Worm (Caenorhabditis elegans) whole organism, L3 larva: ENCODE results near the gene srj-45.

Experiments
- R02D3.7 ChIP-seq: fragments of 150-350 bp; optimal IDR thresholded peaks from 2 replicates; lab custom pipeline; 2014; ENCODE audit warnings: missing biosample characterization, missing genetic modification characterization
- ama-1 ChIP-seq: fragments of 150-350 bp; optimal IDR thresholded peaks from 2 replicates; lab custom pipeline; 2018
- ceh-82 ChIP-seq: fragments of 150-350 bp; optimal IDR thresholded peaks from 2 replicates; lab custom pipeline; 2014; ENCODE audit warnings: missing biosample characterization, missing genetic modification characterization
- ceh-9 ChIP-seq: sonication (generic microtip); optimal IDR thresholded peaks from 2 replicates; lab custom pipeline; 2018; ENCODE audit warnings: missing biosample characterization, missing genetic modification characterization
- daf-12 ChIP-seq: fragments of 150-350 bp; optimal IDR thresholded peaks from 2 replicates; lab custom pipeline; 2014; ENCODE audit warnings: missing biosample characterization, missing genetic modification reagents, missing genetic modification characterization
- egl-27 ChIP-seq: sonication (generic microtip); optimal IDR thresholded peaks from 4 replicates; lab custom pipeline; 2017; ENCODE audit warnings: missing biosample characterization, missing genetic modification reagents, missing genetic modification characterization
- elt-2 ChIP-seq: sonication (generic microtip); optimal IDR thresholded peaks from 2 replicates; lab custom pipeline; 2016; ENCODE audit warnings: missing genetic modification reagents, mild to moderate bottlenecking, missing genetic modification characterization, missing compliant biosample characterization
- elt-3 ChIP-seq, 3 experiments: fragments of 150-350 bp in 1 of 3; sonication (generic microtip) in 2 of 3; optimal IDR thresholded peaks; 2 replicates in 2 of 3; 4 replicates in 1 of 3; lab custom pipeline; 2014 to 2017; ENCODE audit warnings: missing biosample characterization in 3 of 3, missing genetic modification characterization in 3 of 3
- eor-1 ChIP-seq, 2 experiments: fragments of 150-350 bp; optimal IDR thresholded peaks; 2 replicates each; lab custom pipeline; 2014 to 2018; ENCODE audit warnings: missing biosample characterization in 2 of 2, missing genetic modification characterization in 2 of 2
- fkh-2 ChIP-seq: fragments of 150-350 bp; optimal IDR thresholded peaks from 2 replicates; lab custom pipeline; 2014; ENCODE audit warnings: missing biosample characterization, missing genetic modification reagents, missing genetic modification characterization
- hmg-11 ChIP-seq: sonication (generic microtip); optimal IDR thresholded peaks from 2 replicates; lab custom pipeline; 2016; ENCODE audit warnings: missing genetic modification characterization, missing compliant biosample characterization
- jun-1 ChIP-seq: fragments of 150-350 bp; optimal IDR thresholded peaks from 2 replicates; lab custom pipeline; 2014; ENCODE audit warnings: missing biosample characterization, missing genetic modification reagents, missing genetic modification characterization
- lin-15B ChIP-seq: fragments of 150-350 bp; optimal IDR thresholded peaks from 2 replicates; lab custom pipeline; 2014; ENCODE audit warnings: missing biosample characterization, missing genetic modification characterization
- lin-39 ChIP-seq: fragments of 150-350 bp; optimal IDR thresholded peaks from 2 replicates; lab custom pipeline; 2018; ENCODE audit warnings: missing biosample characterization, missing genetic modification reagents, missing genetic modification characterization
- lsy-12 ChIP-seq: sonication (generic microtip); optimal IDR thresholded peaks from 2 replicates; lab custom pipeline; 2016; ENCODE audit warnings: mild to moderate bottlenecking, missing genetic modification characterization, missing compliant biosample characterization
- mdl-1 ChIP-seq: fragments of 150-350 bp; optimal IDR thresholded peaks from 2 replicates; lab custom pipeline; 2014; ENCODE audit warnings: missing biosample characterization, missing genetic modification characterization
- mml-1 ChIP-seq: fragments of 150-350 bp; sonication (generic microtip); optimal IDR thresholded peaks from 3 replicates; lab custom pipeline; 2014; ENCODE audit warnings: missing biosample characterization, missing genetic modification characterization
- nfya-1 ChIP-seq: sonication (generic microtip); optimal IDR thresholded peaks from 2 replicates; lab custom pipeline; 2017; ENCODE audit warnings: missing genetic modification characterization, mild to moderate bottlenecking, missing compliant biosample characterization, antibody characterized with exemption, moderate library complexity; ENCODE audit not compliant: insufficient read depth
- nhr-23 ChIP-seq: fragments of 150-350 bp; optimal IDR thresholded peaks from 2 replicates; lab custom pipeline; 2014; ENCODE audit warnings: missing biosample characterization, missing genetic modification reagents, missing genetic modification characterization
- nhr-237 ChIP-seq: fragments of 150-350 bp; optimal IDR thresholded peaks from 2 replicates; lab custom pipeline; 2014; ENCODE audit warnings: missing biosample characterization, missing genetic modification characterization
- nhr-25 ChIP-seq: sonication (generic microtip); optimal IDR thresholded peaks from 2 replicates; lab custom pipeline; 2017; ENCODE audit warnings: missing biosample characterization, missing genetic modification characterization
- nhr-43 ChIP-seq: sonication (generic microtip); optimal IDR thresholded peaks from 2 replicates; lab custom pipeline; 2016; ENCODE audit warnings: mild to moderate bottlenecking, missing genetic modification characterization, missing compliant biosample characterization; ENCODE audit not compliant: poor library complexity, severe bottlenecking
- nhr-77 ChIP-seq: fragments of 150-350 bp; optimal IDR thresholded peaks from 2 replicates; lab custom pipeline; 2014; ENCODE audit warnings: missing biosample characterization, missing genetic modification characterization
- pqm-1 ChIP-seq: fragments of 150-350 bp; optimal IDR thresholded peaks from 2 replicates; lab custom pipeline; 2017; ENCODE audit warnings: missing biosample characterization, missing genetic modification characterization, inconsistent platforms
- sea-2 ChIP-seq: fragments of 150-350 bp; sonication (generic microtip); optimal IDR thresholded peaks from 4 replicates; lab custom pipeline; 2014; ENCODE audit warnings: missing biosample characterization, missing genetic modification reagents, missing genetic modification characterization
- skn-1 ChIP-seq: fragments of 150-350 bp; optimal IDR thresholded peaks from 2 replicates; lab custom pipeline; 2014; ENCODE audit warnings: missing biosample characterization, missing genetic modification characterization
- tbx-2 ChIP-seq: sonication (generic microtip); optimal IDR thresholded peaks from 2 replicates; lab custom pipeline; 2016; ENCODE audit warnings: mild to moderate bottlenecking, missing genetic modification characterization, missing compliant biosample characterization
- unc-39 ChIP-seq: sonication (generic microtip); optimal IDR thresholded peaks from 4 replicates; lab custom pipeline; 2017; ENCODE audit warnings: missing biosample characterization, missing genetic modification characterization
- unc-62 ChIP-seq: fragments of 150-350 bp; sonication (generic microtip); optimal IDR thresholded peaks from 4 replicates; lab custom pipeline; 2014; ENCODE audit warnings: missing biosample characterization, missing genetic modification reagents, missing genetic modification characterization
- ztf-4 ChIP-seq: fragments of 150-350 bp; optimal IDR thresholded peaks from 2 replicates; lab custom pipeline; 2014; ENCODE audit warnings: missing biosample characterization, missing genetic modification characterization

The srj-45 gene

ce11 chrV:2826815-2827214 lies 9.6 kb downstream of the srj-45 start, which contains the start of gene T03D3.5:
Gene T03D3.5 (minus strand): TSS chrV:2826835.
- TF ChIP-seq unc-39 (tag; lab: Kevin White, UChicago) (no peak), nfya-1 (tag; lab: Kevin White, UChicago) (no peak), hmg-11 (peak; percentile 87)

- no peak for TF ChIP-seq fkh-2
- TF ChIP-seq nhr-43 (tag; lab: Kevin White, UChicago), result no peak
- no peak for TF ChIP-seq lin-39 (tag; lab: Kevin White, UChicago)
- TF ChIP-seq eor-1 (tag; optimal IDR thresholded peaks at IDR 0.05; lab: Kevin White, UChicago), result no peak
- TF ChIP-seq lsy-12 (tag; lab: Kevin White, UChicago), result no peak
- no peak for TF ChIP-seq skn-1
- no peak for TF ChIP-seq mml-1 (tag; lab: Kevin White, UChicago)
- TF ChIP-seq mdl-1, result no peak
- TF ChIP-seq unc-39 (tag; lab: Kevin White, UChicago), result no peak
- no peak for TF ChIP-seq sea-2
- TF ChIP-seq elt-3 (tag; optimal IDR thresholded peaks at IDR 0.05; lab: Kevin White, UChicago), result no peak
- TF ChIP-seq nhr-77 (tag; lab: Kevin White, UChicago), result no peak
- no peak for TF ChIP-seq egl-27 (tag; lab: Kevin White, UChicago)
- TF ChIP-seq nhr-25, result no peak
- no peak for TF ChIP-seq nhr-237
- TF ChIP-seq tbx-2 (tag; lab: Kevin White, UChicago), result no peak
Observed at ce11 chrV:2825978-2826377, 10.4 kb downstream of the srj-45 start.

- TF ChIP-seq nfya-1 (tag; lab: Kevin White, UChicago), result peak; percentile 46
- no peak for TF ChIP-seq daf-12 (tag; lab: Kevin White, UChicago)
Observed at ce11 chrV:2821618-2822272, 14.7 kb downstream of the srj-45 start, which contains the start of gene srh-36. Gene srh-36 (minus strand): TSS chrV:2821668.

- TF ChIP-seq ama-1 (lab: Kevin White, UChicago) (no peak), nhr-23 (tag; lab: Kevin White, UChicago) (no peak), lin-15B (no peak), nfya-1 (tag; lab: Kevin White, UChicago) (no peak), sea-2 (no peak), daf-12 (tag; lab: Kevin White, UChicago) (no peak), egl-27 (tag; lab: Kevin White, UChicago) (no peak), elt-2 (tag; lab: Kevin White, UChicago) (no peak), ztf-4 (no peak), pqm-1 (no peak)
Observed at ce11 chrV:2818117-2818516, 18.3 kb downstream of the srj-45 start, which contains the start of gene srt-34. Gene srt-34 (minus strand): TSS chrV:2818217.

- TF ChIP-seq ceh-9 (tag; lab: Kevin White, UChicago) (no peak), R02D3.7 (tag; lab: Kevin White, UChicago) (no peak), hmg-11 (no peak), mml-1 (tag; lab: Kevin White, UChicago) (no peak)
Observed at ce11 chrV:2815956-2816355, 20.4 kb downstream of the srj-45 start, which contains the start of gene F54E2.5. Gene F54E2.5 (minus strand): TSS chrV:2816056.

ce11 chrV:2813856-2814255 lies 22.5 kb downstream of the srj-45 start, which contains the start of gene F54E2.9:
Gene F54E2.9 (minus strand): TSS chrV:2813987.
- TF ChIP-seq ztf-4 (no peak), nhr-77 (tag; lab: Kevin White, UChicago) (no peak), jun-1 (tag; lab: Kevin White, UChicago) (no peak), lin-39 (tag; lab: Kevin White, UChicago) (no peak), ceh-82 (tag; lab: Kevin White, UChicago) (no peak), nhr-25 (no peak), pqm-1 (no peak), lin-15B (no peak), egl-27 (tag; lab: Kevin White, UChicago) (no peak), elt-3 (tag; optimal IDR thresholded peaks at IDR 0.05; lab: Kevin White, UChicago) (no peak), unc-62 (no peak)
